Worm (Caenorhabditis elegans) whole organism, L1 larva: ENCODE data around the gene T10F2.5.

ENCODE experiments used
- ama-1 ChIP-seq: fragments of 150-350 bp; optimal IDR thresholded peaks from 2 replicates; lab custom pipeline; 2014
- ceh-8 ChIP-seq: fragments of 200-800 bp; sonication (Bioruptor generic); optimal IDR thresholded peaks from 2 replicates; lab custom pipeline; 2018; ENCODE audit warnings: mild to moderate bottlenecking, missing genetic modification characterization, moderate library complexity, missing compliant biosample characterization
- ceh-90 ChIP-seq: sonication (generic microtip); optimal IDR thresholded peaks from 2 replicates; lab custom pipeline; 2016; ENCODE audit warnings: missing genetic modification characterization, missing compliant biosample characterization
- efl-3 ChIP-seq: fragments of 200-800 bp; sonication (Bioruptor generic); optimal IDR thresholded peaks from 2 replicates; lab custom pipeline; 2018; ENCODE audit warnings: mild to moderate bottlenecking, missing genetic modification characterization, missing compliant biosample characterization
- irx-1 ChIP-seq: sonication (generic microtip); optimal IDR thresholded peaks from 2 replicates; lab custom pipeline; 2016; ENCODE audit warnings: missing genetic modification characterization, missing compliant biosample characterization
- lin-39 ChIP-seq: fragments of 150-350 bp; optimal IDR thresholded peaks from 2 replicates; lab custom pipeline; 2014; ENCODE audit warnings: missing biosample characterization, missing genetic modification reagents, missing genetic modification characterization
- mep-1 ChIP-seq: fragments of 150-350 bp; optimal IDR thresholded peaks from 2 replicates; lab custom pipeline; 2014; ENCODE audit warnings: missing biosample characterization, missing genetic modification characterization
- nhr-28 ChIP-seq: fragments of 150-350 bp; optimal IDR thresholded peaks from 2 replicates; lab custom pipeline; 2014; ENCODE audit warnings: missing biosample characterization, missing genetic modification characterization
- pqm-1 ChIP-seq: sonication (generic microtip); optimal IDR thresholded peaks from 3 replicates; lab custom pipeline; 2017; ENCODE audit warnings: missing biosample characterization, missing genetic modification characterization
- tbx-2 ChIP-seq: sonication (generic microtip); optimal IDR thresholded peaks from 2 replicates; lab custom pipeline; 2016; ENCODE audit warnings: missing genetic modification characterization, missing compliant biosample characterization
- xbp-1 ChIP-seq: sonication (generic microtip); optimal IDR thresholded peaks from 2 replicates; lab custom pipeline; 2016; ENCODE audit warnings: missing genetic modification characterization, missing compliant biosample characterization
- zag-1 ChIP-seq: fragments of 150-350 bp; optimal IDR thresholded peaks from 2 replicates; lab custom pipeline; 2014; ENCODE audit warnings: missing biosample characterization, missing genetic modification characterization

ce11 chrIII:5150012-5150411, 9.4 kb downstream of the T10F2.5 start:
- TF ChIP-seq lin-39 (no peak), nhr-28 (tag; lab: Kevin White, UChicago) (no peak), zag-1 (tag; lab: Kevin White, UChicago) (no peak), ama-1 (lab: Kevin White, UChicago) (no peak), ceh-8 (GFP tag; lab: Kevin White, UChicago) (no peak), pqm-1 (tag; lab: Kevin White, UChicago) (no peak), tbx-2 (no peak), irx-1 (tag; lab: Kevin White, UChicago) (no peak), ceh-90 (no peak), efl-3 (GFP tag; lab: Kevin White, UChicago) (no peak), mep-1 (tag; lab: Kevin White, UChicago) (no peak), xbp-1 (tag; lab: Kevin White, UChicago) (no peak)
